Fruit fly (Drosophila melanogaster) whole organism, pupa: ENCODE measurements around the gene Best2.

Experiments used
- CG12605 ChIP-seq: fragments of 200-800 bp; sonication (Bioruptor generic); IDR thresholded peaks from 2 replicates; pipeline ENCODE4 v1.3.6; 2022; ENCODE audit warnings: missing biosample characterization, missing genetic modification characterization
- CG17806 ChIP-seq: fragments of 200-800 bp; sonication (Bioruptor generic); optimal IDR thresholded peaks from 2 replicates; lab custom pipeline; 2018; ENCODE audit warnings: missing biosample characterization, mild to moderate bottlenecking, missing genetic modification characterization, moderate library complexity
- CG32121 ChIP-seq: fragments of 200-800 bp; sonication (Bioruptor generic); IDR thresholded peaks from 2 replicates; pipeline ENCODE4 v1.3.6; 2022; ENCODE audit warnings: missing biosample characterization, missing genetic modification characterization
- CG34367 ChIP-seq: fragments of 200-800 bp; sonication (Bioruptor generic); optimal IDR thresholded peaks from 2 replicates; lab custom pipeline; 2018; ENCODE audit warnings: missing biosample characterization, mild to moderate bottlenecking, missing genetic modification characterization
- CG8301 ChIP-seq: fragments of 200-800 bp; sonication (Bioruptor generic); optimal IDR thresholded peaks from 2 replicates; lab custom pipeline; 2018; ENCODE audit warnings: missing biosample characterization, mild to moderate bottlenecking, missing genetic modification characterization
- EcR ChIP-seq: fragments of 200-800 bp; sonication (Bioruptor generic); optimal IDR thresholded peaks from 3 replicates; lab custom pipeline; 2019; ENCODE audit warnings: missing biosample characterization, missing genetic modification characterization, mild to moderate bottlenecking, moderate library complexity, missing genetic modification reagents
- Ets98B ChIP-seq: fragments of 200-800 bp; sonication (Bioruptor generic); IDR thresholded peaks from 2 replicates; pipeline ENCODE4 v1.3.6; 2022; ENCODE audit warnings: missing biosample characterization, missing genetic modification characterization
- Snoo ChIP-seq: fragments of 200-800 bp; sonication (Bioruptor generic); optimal IDR thresholded peaks from 3 replicates; lab custom pipeline; 2017; ENCODE audit warnings: missing biosample characterization, mild to moderate bottlenecking, missing genetic modification characterization, inconsistent platforms
- fd96Ca ChIP-seq: fragments of 200-800 bp; sonication (Bioruptor generic); IDR thresholded peaks from 3 replicates; pipeline ENCODE4 v1.3.6; 2022; ENCODE audit warnings: missing biosample characterization, missing genetic modification characterization

- no peak for TF ChIP-seq CG8301
- TF ChIP-seq CG34367 (tag; lab: Kevin White, UChicago) = no peak
- TF ChIP-seq CG17806 (tag; lab: Kevin White, UChicago) = no peak
- TF ChIP-seq Ets98B (GFP tag; lab: Robert Waterston, UW) = peak; percentile 72
- TF ChIP-seq fd96Ca = peak; percentile 61; the same call in 2 of the 3 replicates
- TF ChIP-seq Snoo (tag; lab: Kevin White, UChicago) = no peak
- peak; percentile 86 for TF ChIP-seq CG12605
- no peak for TF ChIP-seq EcR (GFP tag; lab: Kevin White, UChicago)
- peak; percentile 87 for TF ChIP-seq CG32121 (GFP tag; lab: Robert Waterston, UW)
Observed at dm6 chr3L:6274929-6275328, 18.5 kb upstream of the Best2 start.
